Worm (Caenorhabditis elegans) whole organism, L4/young adult: ENCODE data around the gene B0507.6.
"Not testable (repeated sequence)": the region's sequence is repeated elsewhere in the genome, so short reads cannot be mapped to it uniquely, and the experiment has no call there.

ENCODE experiments used
- W03F9.2 ChIP-seq: fragments of 150-350 bp; optimal IDR thresholded peaks from 2 replicates; lab custom pipeline; 2014; ENCODE audit warnings: missing biosample characterization, missing genetic modification characterization
- dao-5 ChIP-seq: sonication (generic microtip); optimal IDR thresholded peaks from 2 replicates; lab custom pipeline; 2016; ENCODE audit warnings: missing genotype, missing genetic modification characterization, moderate library complexity, missing compliant biosample characterization
- him-1 ChIP-seq: sonication (generic microtip); optimal IDR thresholded peaks from 2 replicates; lab custom pipeline; 2016; ENCODE audit warnings: missing genotype, missing genetic modification reagents, missing genetic modification characterization, missing compliant biosample characterization

- TF ChIP-seq him-1 (tag; lab: Kevin White, UChicago); dao-5; W03F9.2 (tag; lab: Kevin White, UChicago): not testable (repeated sequence)
Measured at ce11 chrV:8722160-8722559, 23.8 kb upstream of the B0507.6 start, which contains the start of gene ZC196.8.
